Worm (Caenorhabditis elegans) whole organism, midembryonic: Measurements from ENCODE around the gene hsp-110.

ENCODE experiments used
- T22C8.4 ChIP-seq: fragments of 200-800 bp; sonication (Bioruptor generic); IDR thresholded peaks from 2 replicates; pipeline ENCODE4 v1.3.6; 2022; ENCODE audit warnings: missing genetic modification characterization, missing compliant biosample characterization
- cog-1 ChIP-seq: sonication (generic microtip); optimal IDR thresholded peaks from 2 replicates; lab custom pipeline; 2016; ENCODE audit warnings: missing genetic modification characterization, missing compliant biosample characterization
- flt-1 ChIP-seq: fragments of 200-800 bp; sonication (Bioruptor generic); IDR thresholded peaks from 2 replicates; pipeline ENCODE4 v1.3.6; 2022; ENCODE audit warnings: missing genetic modification characterization, missing compliant biosample characterization
- klf-2 ChIP-seq: fragments of 200-800 bp; sonication (Bioruptor generic); conservative IDR thresholded peaks from 2 replicates; pipeline ENCODE4 v1.3.6; 2022; ENCODE audit warnings: missing genetic modification reagents, missing genetic modification characterization, missing compliant biosample characterization
- med-1 ChIP-seq: sonication (generic microtip); optimal IDR thresholded peaks from 2 replicates; lab custom pipeline; 2017; ENCODE audit warnings: missing genetic modification characterization, mild to moderate bottlenecking, missing compliant biosample characterization, antibody characterized with exemption, missing genetic modification reagents; ENCODE audit not compliant: insufficient read depth
- ref-1 ChIP-seq: fragments of 200-800 bp; sonication (Bioruptor generic); conservative IDR thresholded peaks from 2 replicates; pipeline ENCODE4 v1.3.6; 2022; ENCODE audit warnings: missing genetic modification reagents, missing genetic modification characterization, missing compliant biosample characterization
- tab-1 ChIP-seq: fragments of 200-800 bp; sonication (Bioruptor generic); IDR thresholded peaks from 2 replicates; pipeline ENCODE4 v1.3.6; 2022; ENCODE audit warnings: missing genetic modification characterization, missing compliant biosample characterization
- ztf-23 ChIP-seq: fragments of 200-800 bp; sonication (Bioruptor generic); IDR thresholded peaks from 2 replicates; pipeline ENCODE4 v1.3.6; 2022; ENCODE audit warnings: missing genetic modification reagents, missing genetic modification characterization, missing compliant biosample characterization
- ztf-29 ChIP-seq: fragments of 200-800 bp; sonication (Bioruptor generic); IDR thresholded peaks from 2 replicates; pipeline ENCODE4 v1.3.6; 2022; ENCODE audit warnings: missing genetic modification reagents, missing genetic modification characterization, missing compliant biosample characterization

- TF ChIP-seq T22C8.4 (GFP tag; lab: Robert Waterston, UW) (no peak), ztf-29 (GFP tag; lab: Robert Waterston, UW) (no peak), tab-1 (GFP tag; lab: Robert Waterston, UW) (no peak), klf-2 (no peak), flt-1 (no peak), ref-1 (GFP tag; lab: Robert Waterston, UW) (no peak), ztf-23 (GFP tag; lab: Robert Waterston, UW) (no peak), med-1 (GFP tag; lab: Kevin White, UChicago) (no peak), cog-1 (tag; lab: Kevin White, UChicago) (no peak)
These were observed 14.6 kb downstream of the hsp-110 start, which contains the start of gene ZK1236.5 for ce11 chrIII:8432143-8432542.
